Worm (Caenorhabditis elegans) whole organism, mixed stage, embryonic: ENCODE results near the gene F10G7.12.

Source experiments
- elt-3 ChIP-seq: fragments of 150-350 bp; optimal IDR thresholded peaks from 2 replicates; lab custom pipeline; 2014; ENCODE audit warnings: missing biosample characterization, missing genetic modification characterization
- lin-13 ChIP-seq: fragments of 150-350 bp; optimal IDR thresholded peaks from 2 replicates; lab custom pipeline; 2014; ENCODE audit warnings: missing biosample characterization, missing genetic modification characterization
- lin-32 ChIP-seq: fragments of 200-800 bp; sonication (Bioruptor generic); optimal IDR thresholded peaks from 2 replicates; lab custom pipeline; 2018; ENCODE audit warnings: mild to moderate bottlenecking, missing genetic modification characterization, missing compliant biosample characterization
- lsy-2 ChIP-seq: fragments of 150-350 bp; optimal IDR thresholded peaks from 2 replicates; lab custom pipeline; 2014; ENCODE audit warnings: missing biosample characterization, missing genetic modification characterization
- nhr-28 ChIP-seq: fragments of 150-350 bp; optimal IDR thresholded peaks from 2 replicates; lab custom pipeline; 2014; ENCODE audit warnings: missing biosample characterization, missing genetic modification characterization
- nhr-76 ChIP-seq: sonication (generic microtip); optimal IDR thresholded peaks from 2 replicates; lab custom pipeline; 2017; ENCODE audit warnings: missing biosample characterization, missing genetic modification characterization
- sem-2 ChIP-seq: fragments of 200-800 bp; sonication (Bioruptor generic); optimal IDR thresholded peaks from 2 replicates; lab custom pipeline; 2018; ENCODE audit warnings: mild to moderate bottlenecking, missing genetic modification characterization, missing compliant biosample characterization
- unc-39 ChIP-seq: fragments of 150-350 bp; optimal IDR thresholded peaks from 2 replicates; lab custom pipeline; 2014; ENCODE audit warnings: missing biosample characterization, missing genetic modification characterization
- unc-62 ChIP-seq: fragments of 150-350 bp; optimal IDR thresholded peaks from 2 replicates; lab custom pipeline; 2014; ENCODE audit warnings: missing biosample characterization, missing genetic modification reagents, missing genetic modification characterization
- zip-8 ChIP-seq: fragments of 150-350 bp; optimal IDR thresholded peaks from 2 replicates; lab custom pipeline; 2014; ENCODE audit warnings: missing biosample characterization, missing genetic modification characterization
- ztf-11 ChIP-seq: fragments of 150-350 bp; optimal IDR thresholded peaks from 2 replicates; lab custom pipeline; 2014; ENCODE audit warnings: missing biosample characterization, missing genetic modification characterization

DNA sequence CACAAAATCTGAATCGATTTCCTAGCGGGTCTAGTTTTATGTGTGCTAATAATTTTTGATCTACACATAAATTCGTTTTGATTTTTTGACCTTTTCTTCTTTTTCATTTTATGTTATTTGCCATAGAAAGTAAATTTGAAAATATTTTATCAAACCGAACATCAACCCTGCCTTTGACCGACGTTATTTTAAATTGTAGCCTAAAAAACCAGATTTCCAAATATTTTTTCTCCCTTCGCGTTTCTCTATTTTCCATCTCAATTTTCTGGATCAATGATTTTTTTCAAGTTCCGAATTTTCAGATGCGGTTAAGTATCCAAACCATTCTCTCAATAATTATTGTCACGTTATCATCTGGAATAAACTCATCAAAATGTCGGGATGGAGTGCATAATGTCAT lies 11.7 kb upstream of the F10G7.12 start, which contains the start of gene T05A7.1:
- TF ChIP-seq unc-39 = no peak
- no peak for TF ChIP-seq elt-3 (tag; lab: Kevin White, UChicago)
- no peak for TF ChIP-seq sem-2 (GFP tag; lab: Kevin White, UChicago)
- TF ChIP-seq ztf-11 (tag; lab: Kevin White, UChicago) = no peak
- TF ChIP-seq lsy-2 (tag; lab: Kevin White, UChicago) = no peak
- no peak for TF ChIP-seq zip-8 (tag; lab: Kevin White, UChicago)
- no peak for TF ChIP-seq lin-32
- no peak for TF ChIP-seq lin-13 (tag; lab: Kevin White, UChicago)
- TF ChIP-seq unc-62 = no peak
- TF ChIP-seq nhr-76 (tag; lab: Kevin White, UChicago) = no peak
- TF ChIP-seq nhr-28 (tag; lab: Kevin White, UChicago) = no peak
